Fruit fly (Drosophila melanogaster) whole organism, wandering third instar larva: ENCODE results near the gene CG4041.
A peak's percentile ranks its signal among the peaks of the same experiment; 100 is the strongest.

Experiments
- Abd-B ChIP-seq: fragments of >200 bp; optimal IDR thresholded peaks from 2 replicates; lab custom pipeline; 2017; ENCODE audit warnings: missing biosample characterization, missing genetic modification characterization
- CG32264 ChIP-seq: fragments of 200-800 bp; sonication (Bioruptor generic); optimal IDR thresholded peaks from 2 replicates; lab custom pipeline; 2016; ENCODE audit warnings: missing biosample characterization, missing genetic modification characterization
- CG9705 ChIP-seq: fragments of 200-800 bp; sonication (Bioruptor generic); optimal IDR thresholded peaks from 2 replicates; lab custom pipeline; 2018; ENCODE audit warnings: missing biosample characterization, mild to moderate bottlenecking, missing genetic modification characterization
- Dif ChIP-seq: fragments of 200-275, 200-300 bp; sonication (Bioruptor generic); optimal IDR thresholded peaks from 2 replicates; lab custom pipeline; 2018; ENCODE audit warnings: missing biosample characterization, missing genetic modification characterization; ENCODE audit not compliant: partially characterized antibody
- GATAd ChIP-seq: sonication (Bioruptor generic); optimal IDR thresholded peaks from 2 replicates; lab custom pipeline; 2016; ENCODE audit warnings: missing biosample characterization, missing genetic modification characterization
- HLH106 ChIP-seq: fragments of 200-800 bp; optimal IDR thresholded peaks from 3 replicates; lab custom pipeline; 2019; ENCODE audit warnings: missing biosample characterization, mild to moderate bottlenecking, missing genetic modification characterization, moderate library complexity
- Hnf4 ChIP-seq: fragments of 200-800 bp; sonication (Bioruptor generic); optimal IDR thresholded peaks from 2 replicates; lab custom pipeline; 2016; ENCODE audit warnings: missing biosample characterization, mild to moderate bottlenecking, missing genetic modification characterization
- Hr78 ChIP-seq: fragments of >200 bp; optimal IDR thresholded peaks from 2 replicates; lab custom pipeline; 2017; ENCODE audit warnings: missing biosample characterization, missing genetic modification characterization
- Hr83 ChIP-seq: fragments of 200-300 bp; sonication (Bioruptor generic); optimal IDR thresholded peaks from 2 replicates; lab custom pipeline; 2016; ENCODE audit warnings: missing biosample characterization, mild to moderate bottlenecking, missing genetic modification characterization, moderate library complexity; ENCODE audit not compliant: poor library complexity, severe bottlenecking
- Jra ChIP-seq: sonication (Bioruptor generic); optimal IDR thresholded peaks from 2 replicates; lab custom pipeline; 2016; ENCODE audit warnings: missing biosample characterization, missing genetic modification characterization
- Mio ChIP-seq: sonication (Bioruptor generic); optimal IDR thresholded peaks from 2 replicates; lab custom pipeline; 2016; ENCODE audit warnings: missing biosample characterization, missing genetic modification characterization
- N ChIP-seq: fragments of >200 bp; optimal IDR thresholded peaks from 2 replicates; lab custom pipeline; 2018; ENCODE audit warnings: missing biosample characterization, missing external identifiers, missing genetic modification characterization
- OdsH ChIP-seq: fragments of 200-800 bp; sonication (Bioruptor generic); optimal IDR thresholded peaks from 2 replicates; lab custom pipeline; 2016; ENCODE audit warnings: missing biosample characterization, mild to moderate bottlenecking, missing genetic modification characterization
- Sp1 ChIP-seq: fragments of 200-800 bp; sonication (Bioruptor generic); optimal IDR thresholded peaks from 3 replicates; lab custom pipeline; 2019; ENCODE audit warnings: missing biosample characterization, mild to moderate bottlenecking, missing genetic modification characterization, moderate library complexity
- br ChIP-seq: fragments of 200-800 bp; sonication (Bioruptor generic); optimal IDR thresholded peaks from 2 replicates; lab custom pipeline; 2016; ENCODE audit warnings: missing biosample characterization, missing genetic modification characterization
- dl ChIP-seq, 2 experiments: fragments of 175-275, 200-275 bp in 1 of 2; fragments of 200-275 bp in 1 of 2; sonication (Bioruptor generic); optimal IDR thresholded peaks; lab custom pipeline; 2018; ENCODE audit warnings: mild to moderate bottlenecking in 2 of 2, missing biosample characterization in 2 of 2, missing genetic modification characterization in 2 of 2, moderate library complexity in 2 of 2; ENCODE audit not compliant: partially characterized antibody in 2 of 2, insufficient read depth in 1 of 2
- dmrt93B ChIP-seq: fragments of 200-800 bp; sonication (Bioruptor generic); optimal IDR thresholded peaks from 2 replicates; lab custom pipeline; 2018; ENCODE audit warnings: missing biosample characterization, mild to moderate bottlenecking, missing genetic modification characterization
- dsf ChIP-seq: sonication (Bioruptor generic); optimal IDR thresholded peaks from 2 replicates; lab custom pipeline; 2016; ENCODE audit warnings: missing biosample characterization, missing genetic modification characterization, borderline replicate concordance
- ey ChIP-seq: fragments of 200-800 bp; sonication (Bioruptor generic); optimal IDR thresholded peaks from 2 replicates; lab custom pipeline; 2016; ENCODE audit warnings: missing biosample characterization, missing genetic modification characterization
- foxo ChIP-seq, 2 experiments: fragments of 200-800 bp; sonication (Bioruptor generic); optimal IDR thresholded peaks; 2 replicates in 1 of 2; 3 replicates in 1 of 2; lab custom pipeline; 2016 to 2017; ENCODE audit warnings: missing biosample characterization in 2 of 2, missing genetic modification characterization in 2 of 2
- fru ChIP-seq: fragments of 200-800 bp; sonication (Bioruptor generic); optimal IDR thresholded peaks from 3 replicates; lab custom pipeline; 2016; ENCODE audit warnings: missing biosample characterization, mild to moderate bottlenecking, missing genetic modification characterization
- h ChIP-seq: fragments of 200-800 bp; sonication (Bioruptor generic); optimal IDR thresholded peaks from 3 replicates; lab custom pipeline; 2016; ENCODE audit warnings: missing biosample characterization, mild to moderate bottlenecking, missing genetic modification characterization
- jim ChIP-seq: fragments of 175-275, 200-325 bp; sonication (Bioruptor generic); optimal IDR thresholded peaks from 2 replicates; lab custom pipeline; 2016; ENCODE audit warnings: missing biosample characterization, mild to moderate bottlenecking, missing genetic modification characterization
- lola ChIP-seq: fragments of >200 bp; optimal IDR thresholded peaks from 2 replicates; lab custom pipeline; 2017; ENCODE audit warnings: missing biosample characterization, missing genetic modification characterization
- pan ChIP-seq: fragments of >200 bp; optimal IDR thresholded peaks from 2 replicates; lab custom pipeline; 2017
- psq ChIP-seq: fragments of 200-800 bp; sonication (Bioruptor generic); optimal IDR thresholded peaks from 3 replicates; lab custom pipeline; 2017; ENCODE audit warnings: missing biosample characterization, mild to moderate bottlenecking, missing genetic modification characterization, moderate library complexity
- rgr ChIP-seq: fragments of 200-800 bp; sonication (Bioruptor generic); optimal IDR thresholded peaks from 3 replicates; lab custom pipeline; 2016; ENCODE audit warnings: missing biosample characterization, mild to moderate bottlenecking, missing genetic modification characterization
- sage ChIP-seq: fragments of 200-800 bp; sonication (Bioruptor generic); optimal IDR thresholded peaks from 2 replicates; lab custom pipeline; 2016; ENCODE audit warnings: missing biosample characterization, mild to moderate bottlenecking, missing genetic modification characterization
- tai ChIP-seq: sonication (Bioruptor generic); optimal IDR thresholded peaks from 2 replicates; lab custom pipeline; 2016; ENCODE audit warnings: missing biosample characterization, missing genetic modification characterization
- usp ChIP-seq: fragments of >200 bp; optimal IDR thresholded peaks from 2 replicates; lab custom pipeline; 2017; ENCODE audit warnings: missing biosample characterization, missing genetic modification characterization
- woc ChIP-seq: sonication (Bioruptor generic); optimal IDR thresholded peaks from 2 replicates; lab custom pipeline; 2016; ENCODE audit warnings: missing biosample characterization, mild to moderate bottlenecking, missing genetic modification characterization

The CG4041 gene

dm6 chrX:4939788-4940441, 21.7 kb upstream of the CG4041 start (continued):
- peak; percentile 62 for TF ChIP-seq psq (GFP tag; lab: Kevin White, UChicago)
- TF ChIP-seq, all 38 proteins: peak for 25

DNA sequence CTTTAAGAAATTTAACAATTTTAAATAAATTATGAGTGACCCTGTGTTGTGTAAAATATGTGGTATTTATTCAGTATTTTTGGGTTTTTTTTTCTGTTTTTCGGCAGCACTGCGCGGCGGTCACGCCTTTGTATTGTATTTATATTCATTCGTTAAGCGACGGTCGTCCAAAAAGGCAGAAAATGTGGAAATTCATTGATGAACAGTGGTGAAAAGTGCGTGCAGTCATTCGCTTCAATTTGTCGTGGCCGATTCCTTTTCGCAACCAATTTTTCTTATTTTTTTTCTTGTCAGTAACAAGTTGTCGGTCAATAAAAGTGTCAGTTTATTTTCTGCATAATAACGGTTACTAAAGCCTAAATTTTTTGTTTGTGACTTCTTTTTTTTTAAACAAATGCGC, 20.7 kb upstream of the CG4041 start, which contains the start of gene Ptp4E:
TSS of gene Ptp4E (plus strand) at position 143 of the 400 bp plus-strand sequence.
- TF ChIP-seq Hnf4 (peak; percentile 16), foxo (GFP tag; optimal IDR thresholded peaks at IDR 0.05; lab: Kevin White, UChicago) (peak in 1 of 2 experiments; percentile 15), tai (GFP tag; lab: Kevin White, UChicago) (peak; percentile 38), Mio (GFP tag; lab: Kevin White, UChicago) (no peak), sage (GFP tag; lab: Kevin White, UChicago) (peak; percentile 27), Dif (peak; percentile 10), woc (peak; percentile 25), CG32264 (GFP tag; lab: Kevin White, UChicago) (no peak)

DNA sequence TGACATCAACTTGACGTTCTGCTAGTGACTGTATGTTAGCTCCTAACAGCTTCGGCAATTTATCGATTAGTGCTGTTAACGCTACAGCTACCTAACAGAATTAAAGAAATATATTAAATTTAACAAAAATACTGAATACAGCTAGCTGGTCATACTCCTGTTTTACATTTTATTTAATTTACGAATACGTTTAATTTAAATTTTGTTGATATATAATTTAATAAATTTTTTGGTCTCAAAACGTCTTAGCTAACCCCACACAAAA, 19.8 kb upstream of the CG4041 start, which contains the start of gene CG44774:
TSS of gene CG44774 (minus strand) at position 34 of the 265 bp plus-strand sequence.
- TF ChIP-seq Mio (GFP tag; lab: Kevin White, UChicago) = no peak
- TF ChIP-seq usp = no peak

DNA sequence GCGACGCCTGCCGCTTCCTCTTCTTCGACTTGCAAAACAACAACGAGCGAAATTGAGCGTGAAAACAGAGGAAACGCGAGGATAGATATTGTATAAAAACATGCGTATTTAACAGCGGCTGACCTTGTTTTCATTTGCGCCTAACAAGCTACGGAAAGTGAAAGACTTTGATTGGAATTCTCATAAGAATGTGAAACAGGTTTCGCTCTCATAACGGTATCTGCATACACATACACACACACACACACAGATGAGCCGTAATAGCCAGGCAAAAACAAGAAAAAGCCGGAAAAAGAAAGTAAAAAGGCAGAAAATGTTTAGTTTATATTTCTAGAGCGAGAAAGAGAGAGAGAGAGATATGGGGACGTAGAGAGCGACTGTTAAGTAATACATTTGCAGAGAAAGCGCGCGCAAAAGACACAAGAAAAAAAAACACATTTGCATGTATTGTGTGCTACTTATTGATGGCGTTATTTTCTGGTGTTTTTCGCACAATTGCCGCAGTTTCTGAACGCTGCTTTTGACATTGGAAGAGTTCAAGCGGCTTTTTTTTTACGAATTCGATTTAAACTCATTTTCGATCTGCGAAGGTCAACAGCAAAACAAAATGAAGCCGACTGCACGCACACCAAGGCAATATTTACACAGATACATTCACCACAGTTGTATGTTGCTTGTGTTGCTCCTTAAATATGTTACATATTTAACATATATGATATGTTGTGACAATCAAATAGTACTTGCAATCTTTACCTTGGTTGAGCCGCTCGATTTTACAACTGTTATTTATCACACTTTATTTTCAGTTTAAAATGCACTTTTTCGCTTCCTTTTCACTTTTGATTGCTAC, 19.2 kb upstream of the CG4041 start:
- TF ChIP-seq jim (GFP tag; lab: Kevin White, UChicago) (no peak), N (GFP tag; lab: Kevin White, UChicago) (no peak), psq (GFP tag; lab: Kevin White, UChicago) (peak; percentile 46), br (GFP tag; lab: Kevin White, UChicago) (no peak), GATAd (no peak), Dif (no peak), rgr (GFP tag; lab: Kevin White, UChicago) (peak; percentile 29), sage (GFP tag; lab: Kevin White, UChicago) (no peak), OdsH (GFP tag; lab: Kevin White, UChicago) (no peak), dsf (GFP tag; lab: Kevin White, UChicago) (no peak), CG9705 (GFP tag; lab: Kevin White, UChicago) (no peak)

- TF ChIP-seq jim (GFP tag; lab: Kevin White, UChicago) (no peak), OdsH (GFP tag; lab: Kevin White, UChicago) (peak; percentile 59), pan (lab: Kevin White, UChicago) (no peak), br (GFP tag; lab: Kevin White, UChicago) (peak; percentile 30), Sp1 (GFP tag; lab: Kevin White, UChicago) (peak; percentile 33), Abd-B (GFP tag; lab: Kevin White, UChicago) (no peak), ey (GFP tag; lab: Kevin White, UChicago) (peak; percentile 30), GATAd (no peak), Jra (GFP tag; lab: Kevin White, UChicago) (peak; percentile 30), Hr78 (no peak), rgr (GFP tag; lab: Kevin White, UChicago) (peak; percentile 51), Dif (no peak), usp (no peak), foxo (GFP tag; optimal IDR thresholded peaks at IDR 0.05; lab: Kevin White, UChicago) (peak in 1 of 2 experiments; percentile 43), Hnf4 (peak; percentile 21), fru (GFP tag; lab: Kevin White, UChicago) (peak; percentile 62), HLH106 (peak; percentile 15), dl (GFP tag; optimal IDR thresholded peaks at IDR 0.05; lab: Kevin White, UChicago; ENCODE audit: insufficient read depth in 1 of 2, partially characterized antibody in 2 of 2) (no peak), dsf (GFP tag; lab: Kevin White, UChicago) (peak; percentile 36), tai (GFP tag; lab: Kevin White, UChicago) (peak; percentile 57), Hr83 (GFP tag; lab: Kevin White, UChicago) (peak; percentile 91), dmrt93B (peak; percentile 7), h (GFP tag; lab: Kevin White, UChicago) (peak; percentile 75), lola (no peak), CG32264 (GFP tag; lab: Kevin White, UChicago) (no peak), psq (GFP tag; lab: Kevin White, UChicago) (peak; percentile 94), sage (GFP tag; lab: Kevin White, UChicago) (peak; percentile 11), CG9705 (GFP tag; lab: Kevin White, UChicago) (no peak)
- TF ChIP-seq, all 38 proteins: peak for 17
Measured at dm6 chrX:4935979-4936843, 18.0 kb upstream of the CG4041 start.
